Worm (Caenorhabditis elegans) whole organism, L2 larva: ENCODE data around the gene Y76B12C.6.

Experiments used
- blmp-1 ChIP-seq: sonication (generic microtip); optimal IDR thresholded peaks from 2 replicates; lab custom pipeline; 2017; ENCODE audit warnings: missing genetic modification characterization, mild to moderate bottlenecking, missing compliant biosample characterization, antibody characterized with exemption, moderate library complexity; ENCODE audit not compliant: insufficient read depth
- ceh-16 ChIP-seq: fragments of 150-350 bp; optimal IDR thresholded peaks from 2 replicates; lab custom pipeline; 2014; ENCODE audit warnings: missing biosample characterization, missing genetic modification characterization
- ceh-82 ChIP-seq: fragments of 150-350 bp; optimal IDR thresholded peaks from 2 replicates; lab custom pipeline; 2014; ENCODE audit warnings: missing biosample characterization, missing genetic modification characterization
- lsy-2 ChIP-seq, 2 experiments: fragments of 150-350 bp in 1 of 2; sonication (generic microtip) in 1 of 2; optimal IDR thresholded peaks; 2 replicates each; lab custom pipeline; 2014 to 2017; ENCODE audit warnings: missing biosample characterization in 2 of 2, missing genetic modification characterization in 2 of 2

DNA sequence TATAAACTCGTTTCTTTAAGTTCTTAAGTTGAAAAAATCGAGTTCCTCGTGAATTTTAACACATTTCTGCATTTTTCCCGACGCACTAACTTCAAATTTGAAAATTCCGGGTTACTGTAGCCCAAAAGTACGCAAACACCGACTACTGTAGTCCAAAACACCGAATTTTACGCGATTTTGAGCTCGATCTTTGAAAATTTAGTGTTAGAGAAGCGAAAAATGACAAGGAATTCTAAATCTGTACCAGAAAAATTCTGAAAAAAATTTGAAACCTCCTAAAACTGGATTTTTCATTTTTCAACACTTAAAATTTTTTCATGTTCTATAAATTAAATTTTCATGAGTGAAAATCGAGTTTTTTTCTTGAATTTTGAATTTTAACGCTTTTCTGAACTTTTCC is 36.0 kb upstream of the Y76B12C.6 start:
- no peak for TF ChIP-seq lsy-2 (tag; optimal IDR thresholded peaks at IDR 0.05; lab: Kevin White, UChicago)
- no peak for TF ChIP-seq ceh-82 (tag; lab: Kevin White, UChicago)
- TF ChIP-seq blmp-1: no peak
- TF ChIP-seq ceh-16 (tag; lab: Kevin White, UChicago): no peak
